Fruit fly (Drosophila melanogaster): ENCODE measurements around the gene CG17440.

Gene CG17440

DNA sequence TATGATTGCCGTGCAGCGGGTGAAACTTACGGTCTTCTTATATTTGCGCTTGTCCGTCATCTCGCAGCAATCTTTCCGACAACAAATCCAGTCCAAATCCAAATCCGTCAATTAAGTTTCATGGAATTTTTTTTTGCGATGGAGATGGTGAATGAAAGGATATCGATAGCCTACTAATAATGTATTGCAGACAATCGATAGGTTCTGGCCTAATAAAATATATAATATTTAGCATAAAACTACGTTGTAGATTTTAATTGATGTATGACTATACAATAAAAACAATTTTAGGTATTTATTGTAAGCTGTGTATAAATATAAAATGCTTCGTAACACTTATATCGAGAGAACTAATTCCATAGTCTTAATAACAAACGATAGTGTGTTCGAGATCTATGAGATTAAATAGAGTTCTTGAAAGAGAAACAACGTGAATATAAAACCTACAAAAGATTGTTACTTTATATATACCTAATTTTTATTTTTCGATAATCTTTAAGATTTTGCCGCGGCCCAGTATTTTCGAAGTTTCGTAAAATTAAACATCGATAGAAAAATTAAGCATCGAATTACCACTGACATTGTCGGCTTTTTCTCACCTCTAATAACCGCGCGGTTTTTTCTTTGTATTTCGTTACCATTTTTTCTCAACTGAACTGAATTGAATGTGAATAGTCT is 3.2 kb upstream of the CG17440 start, which contains the start of the genes Cfp1 and Aladin (continued):
- TF ChIP-seq dmrt11E (tag; optimal IDR thresholded peaks at IDR 0.05) (no peak), luna (GFP tag; optimal IDR thresholded peaks at IDR 0.05) (no peak), pb (GFP tag; optimal IDR thresholded peaks at IDR 0.05) (no peak), MESR4 (GFP tag; optimal IDR thresholded peaks at IDR 0.05) (peak; percentile 55), fd3F (GFP tag; optimal IDR thresholded peaks at IDR 0.05) (no peak), hbn (GFP tag; IDR thresholded peaks at IDR 0.05; ENCODE audit: partially characterized antibody) (peak; percentile 32; the same call in 1 of the 2 replicates), crol (GFP tag; IDR thresholded peaks at IDR 0.05) (no peak), hkb (optimal IDR thresholded peaks at IDR 0.05) (no peak), hkb (GFP tag; IDR thresholded peaks at IDR 0.05) (no peak), CG11085 (GFP tag; IDR thresholded peaks at IDR 0.05) (no peak), CG34224 (GFP tag; IDR thresholded peaks at IDR 0.05; ENCODE audit: partially characterized antibody) (peak; percentile 37; the same call in 2 of the 3 replicates), CG11723 (GFP tag; optimal IDR thresholded peaks at IDR 0.05) (no peak), CG5245 (GFP tag; optimal IDR thresholded peaks at IDR 0.05) (no peak), lola (GFP tag; optimal IDR thresholded peaks at IDR 0.05) (peak in 1 of 3 experiments; percentile 5), CG1233 (GFP tag; optimal IDR thresholded peaks at IDR 0.05) (no peak), grau (tag; optimal IDR thresholded peaks at IDR 0.05) (no peak), Mrtf (GFP tag; IDR thresholded peaks at IDR 0.05) (no peak), B-H2 (GFP tag; optimal IDR thresholded peaks at IDR 0.05) (no peak), dati (GFP tag; IDR thresholded peaks at IDR 0.05) (no peak), Opbp (GFP tag; IDR thresholded peaks at IDR 0.05; ENCODE audit: partially characterized antibody) (peak; percentile 50; the same call in 2 of the 3 replicates), CG18011 (GFP tag; optimal IDR thresholded peaks at IDR 0.05) (no peak), Antp (GFP tag; optimal IDR thresholded peaks at IDR 0.05) (no peak), chn (GFP tag; optimal IDR thresholded peaks at IDR 0.05) (no peak), CG11560 (tag; IDR thresholded peaks at IDR 0.05) (no peak), Lhr (GFP tag; optimal IDR thresholded peaks at IDR 0.05) (no peak), slou (GFP tag; optimal IDR thresholded peaks at IDR 0.05) (no peak), CG7271 (tag; optimal IDR thresholded peaks at IDR 0.05) (no peak), CG13287 (GFP tag; IDR thresholded peaks at IDR 0.05; ENCODE audit: partially characterized antibody) (peak; percentile 69), unc-4 (GFP tag; IDR thresholded peaks at IDR 0.05; ENCODE audit: partially characterized antibody) (peak; percentile 60; the same call in 1 of the 2 replicates), CG13123 (GFP tag; optimal IDR thresholded peaks at IDR 0.05) (no peak), CG10654 (GFP tag; optimal IDR thresholded peaks at IDR 0.05) (no peak), scrt (GFP tag; optimal IDR thresholded peaks at IDR 0.05) (no peak), Scr (GFP tag; IDR thresholded peaks at IDR 0.05; ENCODE audit: partially characterized antibody) (peak; percentile 72), Sox100B (GFP tag; optimal IDR thresholded peaks at IDR 0.05) (no peak), twi (tag; optimal IDR thresholded peaks at IDR 0.05) (no peak), Dref (GFP tag; IDR thresholded peaks at IDR 0.05) (peak; percentile 61), CG3407 (GFP tag; optimal IDR thresholded peaks at IDR 0.05) (no peak), vnd (GFP tag; IDR thresholded peaks at IDR 0.05; ENCODE audit: partially characterized antibody) (0 out of 3 replicates have a peak, but pooled peaks have one; percentile 26), row (GFP tag; IDR thresholded peaks at IDR 0.05) (peak; percentile 53), Dll (GFP tag; IDR thresholded peaks at IDR 0.05; ENCODE audit: partially characterized antibody) (peak; percentile 70; the same call in 3 of the 4 replicates), NC2α (GFP tag; optimal IDR thresholded peaks at IDR 0.05) (no peak), CG15011 (GFP tag; optimal IDR thresholded peaks at IDR 0.05) (no peak), CG12659 (GFP tag; optimal IDR thresholded peaks at IDR 0.05) (no peak), CG7839 (tag; optimal IDR thresholded peaks at IDR 0.05) (no peak), BEAF-32 (GFP tag; optimal IDR thresholded peaks at IDR 0.05) (peak; percentile 77), Mad (GFP tag; optimal IDR thresholded peaks at IDR 0.05) (no peak), trem (tag; optimal IDR thresholded peaks at IDR 0.05) (peak; percentile 13), rib (GFP tag; IDR thresholded peaks at IDR 0.05) (no peak), CG10431 (GFP tag; optimal IDR thresholded peaks at IDR 0.05) (no peak)
